Worm (Caenorhabditis elegans): Measurements from ENCODE around the gene nhr-59.
A peak's percentile ranks its signal among the peaks of the same experiment; 100 is the strongest.

DNA sequence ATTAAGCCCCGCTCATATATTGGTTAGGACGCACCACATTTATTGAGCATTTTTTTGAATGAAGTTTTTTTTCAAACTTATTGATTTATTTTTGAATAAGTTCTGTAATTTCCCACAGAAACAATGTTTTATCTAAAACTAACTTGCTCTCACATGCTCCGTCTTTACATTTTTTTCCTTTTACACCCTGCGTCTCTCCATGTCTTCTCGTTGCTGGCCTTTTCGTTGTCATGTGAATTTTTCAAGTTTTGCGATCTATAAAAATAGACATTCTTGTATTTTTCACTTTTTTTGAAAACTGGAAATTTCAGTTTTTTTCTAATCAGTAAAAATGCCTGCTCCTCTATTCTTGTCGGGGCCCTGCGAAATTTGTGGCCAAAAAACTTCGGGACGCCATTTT lies 47.2 kb downstream of the nhr-59 start, which contains the start of gene nhr-134:
- TF ChIP-seq pha-4 (tag; optimal IDR thresholded peaks at IDR 0.05) (peak; percentile 63), zag-1 (tag; optimal IDR thresholded peaks at IDR 0.05) (no peak), lin-15B (tag; optimal IDR thresholded peaks at IDR 0.05) (no peak), nhr-67 (tag; optimal IDR thresholded peaks at IDR 0.05) (no peak), ztf-4 (tag; optimal IDR thresholded peaks at IDR 0.05) (no peak)

Data from whole organism, L3 larva.